Fruit fly (Drosophila melanogaster) whole organism, embryonic: ENCODE measurements around the gene CG31365.

Experiments used
- Aef1 ChIP-seq: fragments of 200-800 bp; sonication (Bioruptor generic); IDR thresholded peaks from 3 replicates; pipeline ENCODE4 v1.3.6; 2022; ENCODE audit warnings: missing biosample characterization, missing genetic modification characterization
- Antp ChIP-seq: fragments of 200-800 bp; sonication (Bioruptor generic); optimal IDR thresholded peaks from 3 replicates; lab custom pipeline; 2016; ENCODE audit warnings: missing biosample characterization, missing genetic modification characterization
- CG10366 ChIP-seq: fragments of 200-800 bp; sonication (Bioruptor generic); IDR thresholded peaks from 2 replicates; pipeline ENCODE4 v1.3.6; 2022; ENCODE audit warnings: missing biosample characterization, missing genetic modification characterization
- CG10959 ChIP-seq: fragments of 200-800 bp; sonication (Bioruptor generic); IDR thresholded peaks from 2 replicates; pipeline ENCODE4 v1.3.6; 2022; ENCODE audit warnings: missing biosample characterization, missing genetic modification characterization
- CG11247 ChIP-seq: fragments of 200-800 bp; sonication (Bioruptor generic); IDR thresholded peaks from 2 replicates; pipeline ENCODE4 v1.3.6; 2022; ENCODE audit warnings: missing biosample characterization, missing genetic modification characterization
- CG13424 ChIP-seq: fragments of 200-800 bp; sonication (Bioruptor generic); optimal IDR thresholded peaks from 2 replicates; lab custom pipeline; 2019; ENCODE audit warnings: missing biosample characterization, mild to moderate bottlenecking, missing genetic modification characterization, moderate library complexity
- CG13894 ChIP-seq: fragments of 200-800 bp; sonication (Bioruptor generic); optimal IDR thresholded peaks from 3 replicates; lab custom pipeline; 2018; ENCODE audit warnings: missing biosample characterization, mild to moderate bottlenecking, missing genetic modification characterization, moderate library complexity
- CG1603 ChIP-seq: fragments of 200-800 bp; sonication (Bioruptor generic); optimal IDR thresholded peaks from 2 replicates; lab custom pipeline; 2019; ENCODE audit warnings: missing biosample characterization, mild to moderate bottlenecking, missing genetic modification characterization, moderate library complexity
- CG1647 ChIP-seq: fragments of 200-800 bp; sonication (Bioruptor generic); optimal IDR thresholded peaks from 3 replicates; lab custom pipeline; 2016; ENCODE audit warnings: missing biosample characterization, missing genetic modification characterization
- CG16863 ChIP-seq: fragments of 200-800 bp; sonication (Bioruptor generic); optimal IDR thresholded peaks from 3 replicates; lab custom pipeline; 2016; ENCODE audit warnings: missing biosample characterization, missing genetic modification characterization
- CG32772 ChIP-seq: fragments of 200-800 bp; sonication (Bioruptor generic); IDR thresholded peaks from 2 replicates; pipeline ENCODE4 v1.3.6; 2022; ENCODE audit warnings: missing biosample characterization, missing genetic modification characterization
- CG6654 ChIP-seq: fragments of 200-800 bp; sonication (Bioruptor generic); optimal IDR thresholded peaks from 2 replicates; lab custom pipeline; 2017; ENCODE audit warnings: missing biosample characterization, mild to moderate bottlenecking, missing genetic modification characterization
- Camta ChIP-seq: fragments of 200-800 bp; sonication (Bioruptor generic); optimal IDR thresholded peaks from 2 replicates; lab custom pipeline; 2016; ENCODE audit warnings: missing biosample characterization, missing genetic modification characterization
- CoRest ChIP-seq: fragments of 200-800 bp; sonication (Bioruptor generic); optimal IDR thresholded peaks from 3 replicates; lab custom pipeline; 2018; ENCODE audit warnings: missing biosample characterization, mild to moderate bottlenecking, missing genetic modification characterization, moderate library complexity
- D19B ChIP-seq: fragments of 200-800 bp; sonication (Bioruptor generic); optimal IDR thresholded peaks from 2 replicates; lab custom pipeline; 2017; ENCODE audit warnings: missing biosample characterization, mild to moderate bottlenecking, missing genetic modification characterization
- Doc2 ChIP-seq: fragments of 200-800 bp; sonication (Bioruptor generic); IDR thresholded peaks from 2 replicates; pipeline ENCODE4 v1.3.6; 2022; ENCODE audit warnings: missing biosample characterization, missing genetic modification characterization
- Doc3 ChIP-seq: fragments of 200-800 bp; sonication (Bioruptor generic); IDR thresholded peaks from 3 replicates; pipeline ENCODE4 v1.3.6; 2022; ENCODE audit warnings: missing biosample characterization, missing genetic modification characterization; ENCODE audit not compliant: partially characterized antibody
- Dp ChIP-seq: fragments of 200-800 bp; sonication (Bioruptor generic); optimal IDR thresholded peaks from 2 replicates; lab custom pipeline; 2018; ENCODE audit warnings: missing biosample characterization, mild to moderate bottlenecking, missing genetic modification characterization, moderate library complexity
- E2f1 ChIP-seq: fragments of 200-800 bp; sonication (Bioruptor generic); IDR thresholded peaks from 2 replicates; pipeline ENCODE4 v1.3.6; 2022; ENCODE audit warnings: missing biosample characterization, missing genetic modification characterization
- ERR ChIP-seq: fragments of 200-800 bp; sonication (Bioruptor generic); optimal IDR thresholded peaks from 2 replicates; lab custom pipeline; 2016; ENCODE audit warnings: missing biosample characterization, missing genetic modification characterization
- Eip74EF ChIP-seq, 2 experiments: fragments of 200-800 bp in 1 of 2; fragments of >200 bp in 1 of 2; sonication (Bioruptor generic) in 1 of 2; optimal IDR thresholded peaks; 2 replicates each; lab custom pipeline; 2017 to 2019; ENCODE audit warnings: missing biosample characterization in 2 of 2, missing genetic modification characterization in 2 of 2, mild to moderate bottlenecking in 1 of 2, moderate library complexity in 1 of 2
- H2.0 ChIP-seq: fragments of 200-800 bp; sonication (Bioruptor generic); IDR thresholded peaks from 2 replicates; pipeline ENCODE4 v1.3.6; 2022; ENCODE audit warnings: missing biosample characterization, missing genetic modification characterization
- Hey ChIP-seq: fragments of 200-800 bp; sonication (Bioruptor generic); optimal IDR thresholded peaks from 3 replicates; lab custom pipeline; 2018; ENCODE audit warnings: missing biosample characterization, mild to moderate bottlenecking, missing genetic modification characterization
- HmgD ChIP-seq: fragments of 200-800 bp; sonication (Bioruptor generic); optimal IDR thresholded peaks from 3 replicates; lab custom pipeline; 2016; ENCODE audit warnings: missing biosample characterization, missing genetic modification characterization
- HmgZ ChIP-seq: fragments of 200-800 bp; sonication (Bioruptor generic); optimal IDR thresholded peaks from 2 replicates; lab custom pipeline; 2018; ENCODE audit warnings: missing biosample characterization, mild to moderate bottlenecking, missing genetic modification characterization
- Hmx ChIP-seq: fragments of 200-800 bp; sonication (Bioruptor generic); optimal IDR thresholded peaks from 2 replicates; lab custom pipeline; 2016; ENCODE audit warnings: missing biosample characterization, missing genetic modification characterization
- Mad ChIP-seq: fragments of 200-800 bp; sonication (Bioruptor generic); optimal IDR thresholded peaks from 2 replicates; lab custom pipeline; 2016; ENCODE audit warnings: missing biosample characterization, missing genetic modification characterization
- NfI ChIP-seq: fragments of 200-800 bp; sonication (Bioruptor generic); optimal IDR thresholded peaks from 3 replicates; lab custom pipeline; 2018; ENCODE audit warnings: missing biosample characterization, mild to moderate bottlenecking, missing genetic modification characterization, moderate library complexity
- Sin3A ChIP-seq: fragments of >200 bp; optimal IDR thresholded peaks from 2 replicates; lab custom pipeline; 2018
- Stat92E ChIP-seq, 3 experiments: fragments of >200 bp in 2 of 3; fragments of 200-800 bp in 1 of 3; sonication (Bioruptor generic) in 1 of 3; optimal IDR thresholded peaks; 2 replicates each; lab custom pipeline; 2017 to 2019; ENCODE audit warnings: missing biosample characterization in 3 of 3, missing genetic modification characterization in 3 of 3, mild to moderate bottlenecking in 1 of 3, moderate library complexity in 1 of 3
- Xrp1 ChIP-seq: fragments of 200-800 bp; sonication (Bioruptor generic); IDR thresholded peaks from 2 replicates; pipeline ENCODE4 v1.3.6; 2022; ENCODE audit warnings: missing biosample characterization, missing genetic modification characterization
- amos ChIP-seq: fragments of 200-800 bp; sonication (Bioruptor generic); IDR thresholded peaks from 2 replicates; pipeline ENCODE4 v1.3.6; 2022; ENCODE audit warnings: missing biosample characterization, missing genetic modification characterization; ENCODE audit not compliant: partially characterized antibody
- bbx ChIP-seq: fragments of 200-800 bp; sonication (Bioruptor generic); IDR thresholded peaks from 2 replicates; pipeline ENCODE4 v1.3.6; 2022; ENCODE audit warnings: missing biosample characterization, missing genetic modification characterization; ENCODE audit not compliant: partially characterized antibody
- bigmax ChIP-seq: fragments of 200-800 bp; sonication (Bioruptor generic); optimal IDR thresholded peaks from 2 replicates; lab custom pipeline; 2018; ENCODE audit warnings: missing biosample characterization, mild to moderate bottlenecking, missing genetic modification characterization
- chn ChIP-seq: fragments of 200-800 bp; sonication (Bioruptor generic); optimal IDR thresholded peaks from 2 replicates; lab custom pipeline; 2016; ENCODE audit warnings: missing biosample characterization, missing genetic modification characterization
- disco-r ChIP-seq: fragments of 200-800 bp; sonication (Bioruptor generic); optimal IDR thresholded peaks from 2 replicates; lab custom pipeline; 2016; ENCODE audit warnings: missing biosample characterization, missing genetic modification characterization
- dpn ChIP-seq, 2 experiments: fragments of 200-800 bp; sonication (Bioruptor generic); optimal IDR thresholded peaks; 3 replicates each; lab custom pipeline; 2016; ENCODE audit warnings: missing biosample characterization in 2 of 2, missing genetic modification characterization in 2 of 2
- ems ChIP-seq: fragments of 200-800 bp; sonication (Bioruptor generic); optimal IDR thresholded peaks from 3 replicates; lab custom pipeline; 2016; ENCODE audit warnings: missing biosample characterization, missing genetic modification characterization
- gem ChIP-seq: fragments of 200-800 bp; sonication (Bioruptor generic); optimal IDR thresholded peaks from 2 replicates; lab custom pipeline; 2019; ENCODE audit warnings: missing biosample characterization, mild to moderate bottlenecking, missing genetic modification characterization, moderate library complexity
- hb ChIP-seq: fragments of 200-800 bp; sonication (Bioruptor generic); IDR thresholded peaks from 3 replicates; pipeline ENCODE4 v1.3.6; 2022; ENCODE audit warnings: missing biosample characterization, missing genetic modification characterization; ENCODE audit not compliant: partially characterized antibody
- kah ChIP-seq: fragments of 200-800 bp; sonication (Bioruptor generic); optimal IDR thresholded peaks from 2 replicates; lab custom pipeline; 2018; ENCODE audit warnings: missing biosample characterization, mild to moderate bottlenecking, missing genetic modification characterization
- ken ChIP-seq: fragments of 200-800 bp; sonication (Bioruptor generic); IDR thresholded peaks from 3 replicates; pipeline ENCODE4 v1.3.6; 2022; ENCODE audit warnings: missing biosample characterization, missing genetic modification characterization
- kni ChIP-seq: fragments of 200-800 bp; sonication (Bioruptor generic); optimal IDR thresholded peaks from 3 replicates; lab custom pipeline; 2017; ENCODE audit warnings: mild to moderate bottlenecking, missing biosample characterization, missing genetic modification reagents, missing genetic modification characterization
- nmo ChIP-seq: fragments of 200-800 bp; sonication (Bioruptor generic); optimal IDR thresholded peaks from 2 replicates; lab custom pipeline; 2018; ENCODE audit warnings: missing biosample characterization, mild to moderate bottlenecking, missing genetic modification characterization, moderate library complexity
- sna ChIP-seq: fragments of 200-800 bp; sonication (Bioruptor generic); IDR thresholded peaks from 2 replicates; pipeline ENCODE4 v1.3.6; 2022; ENCODE audit warnings: missing biosample characterization, missing genetic modification characterization; ENCODE audit not compliant: partially characterized antibody
- stwl ChIP-seq: fragments of 200-800 bp; sonication (Bioruptor generic); optimal IDR thresholded peaks from 3 replicates; lab custom pipeline; 2018; ENCODE audit warnings: missing biosample characterization, mild to moderate bottlenecking, missing genetic modification characterization, moderate library complexity
- tgo ChIP-seq: fragments of 200-800 bp; sonication (Bioruptor generic); IDR thresholded peaks from 3 replicates; pipeline ENCODE4 v1.3.6; 2022; ENCODE audit warnings: missing biosample characterization, missing genetic modification characterization
- tio ChIP-seq: fragments of 200-800 bp; sonication (Bioruptor generic); optimal IDR thresholded peaks from 2 replicates; lab custom pipeline; 2017; ENCODE audit warnings: missing biosample characterization, missing genetic modification characterization, inconsistent platforms
- usp ChIP-seq: fragments of >200 bp; optimal IDR thresholded peaks from 2 replicates; lab custom pipeline; 2017; ENCODE audit warnings: missing biosample characterization, missing genetic modification characterization
- zen2 ChIP-seq: fragments of 200-800 bp; sonication (Bioruptor generic); IDR thresholded peaks from 3 replicates; pipeline ENCODE4 v1.3.6; 2022; ENCODE audit warnings: missing biosample characterization, missing genetic modification characterization; ENCODE audit not compliant: partially characterized antibody

Gene CG31365

DNA sequence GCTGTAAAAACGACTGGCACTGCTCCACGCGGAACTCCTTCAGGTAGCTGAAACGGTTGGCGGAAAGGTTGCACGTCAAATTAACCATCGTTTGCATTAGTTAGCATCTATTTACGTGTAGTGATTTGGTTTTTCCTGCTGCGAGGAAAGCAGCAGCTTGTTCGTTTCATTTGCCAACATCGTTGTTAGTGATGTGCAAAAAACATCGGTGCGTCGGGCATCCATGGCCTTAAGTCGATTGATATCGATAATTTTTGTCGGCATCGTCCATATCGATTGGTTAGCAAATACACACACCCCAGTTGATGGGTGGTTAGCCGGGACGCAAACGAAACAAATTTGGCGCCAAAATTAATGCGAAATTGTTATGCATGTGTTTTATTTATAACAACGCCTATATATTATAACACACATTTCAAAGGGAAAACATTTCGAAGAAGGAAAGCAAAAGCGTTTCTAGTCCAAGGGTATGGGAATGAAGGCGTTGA is 31.5 kb upstream of the CG31365 start, which contains the start of gene unk (continued):
- TF ChIP-seq usp = no peak
- no peak for TF ChIP-seq kah
- TF ChIP-seq Sin3A = peak; percentile 83
- TF ChIP-seq Xrp1 = 0 out of 2 replicates have a peak, but pooled peaks have one; percentile 16
- TF ChIP-seq Aef1 (GFP tag; lab: Robert Waterston, UW) = no peak
- peak; percentile 34 for TF ChIP-seq stwl (tag; lab: Kevin White, UChicago)
- TF ChIP-seq CG13424 (tag; lab: Kevin White, UChicago) = peak; percentile 17
- no peak for TF ChIP-seq gem (tag; lab: Kevin White, UChicago)
- TF ChIP-seq E2f1 (GFP tag; lab: Robert Waterston, UW) = peak; percentile 75
- no peak for TF ChIP-seq Hmx (GFP tag; lab: Kevin White, UChicago)
- peak; percentile 43 for TF ChIP-seq Antp (GFP tag; lab: Kevin White, UChicago)
- TF ChIP-seq bbx (GFP tag; lab: Robert Waterston, UW) = peak; percentile 98
- TF ChIP-seq Eip74EF (GFP tag; optimal IDR thresholded peaks at IDR 0.05; lab: Kevin White, UChicago) = no peak
- TF ChIP-seq D19B (GFP tag; lab: Kevin White, UChicago) = no peak
- TF ChIP-seq Camta (GFP tag; lab: Kevin White, UChicago) = peak; percentile 17
- TF ChIP-seq ems (GFP tag; lab: Kevin White, UChicago) = peak; percentile 24
- TF ChIP-seq ERR (GFP tag; lab: Kevin White, UChicago) = peak; percentile 55
- peak; percentile 35 for TF ChIP-seq HmgD (GFP tag; lab: Kevin White, UChicago)
- TF ChIP-seq CG32772 (GFP tag; lab: Robert Waterston, UW) = no peak
- TF ChIP-seq CG10366 (GFP tag; lab: Robert Waterston, UW) = 0 out of 2 replicates have a peak, but pooled peaks have one; percentile 10
- TF ChIP-seq dpn (GFP tag; optimal IDR thresholded peaks at IDR 0.05; lab: Kevin White, UChicago) = peak; percentile 8 to 51
- peak; percentile 97 for TF ChIP-seq sna (GFP tag; lab: Robert Waterston, UW)
- peak; percentile 30 for TF ChIP-seq chn (GFP tag; lab: Kevin White, UChicago)
- TF ChIP-seq CG10959 = no peak
- TF ChIP-seq Hey (tag; lab: Kevin White, UChicago) = no peak
- TF ChIP-seq amos (GFP tag; lab: Robert Waterston, UW) = peak; percentile 99
- TF ChIP-seq Mad (GFP tag; lab: Kevin White, UChicago) = peak; percentile 44
- TF ChIP-seq zen2 (GFP tag; lab: Robert Waterston, UW) = peak; percentile 97
- peak; percentile 96 for TF ChIP-seq hb (GFP tag; lab: Robert Waterston, UW)
- no peak for TF ChIP-seq bigmax (GFP tag; lab: Kevin White, UChicago)
- TF ChIP-seq H2.0 (GFP tag; lab: Robert Waterston, UW) = peak; percentile 14; the same call in 1 of the 2 replicates
- peak; percentile 2 for TF ChIP-seq CG13894
- no peak for TF ChIP-seq NfI (GFP tag; lab: Kevin White, UChicago)
- TF ChIP-seq CG1603 (tag; lab: Kevin White, UChicago) = peak; percentile 80
- TF ChIP-seq ken (GFP tag; lab: Robert Waterston, UW) = 0 out of 3 replicates have a peak, but pooled peaks have one; percentile 29
- TF ChIP-seq Doc3 (GFP tag; lab: Robert Waterston, UW) = peak; percentile 94
- TF ChIP-seq CG11247 (GFP tag; lab: Robert Waterston, UW) = no peak
- no peak for TF ChIP-seq kni (GFP tag; lab: Kevin White, UChicago)
- no peak for TF ChIP-seq tio
- peak; percentile 74 for TF ChIP-seq HmgZ (tag; lab: Kevin White, UChicago)
- no peak for TF ChIP-seq Doc2 (GFP tag; lab: Robert Waterston, UW)
- TF ChIP-seq CG16863 (GFP tag; lab: Kevin White, UChicago) = no peak
- TF ChIP-seq CG1647 = no peak
- TF ChIP-seq tgo (GFP tag; lab: Robert Waterston, UW) = no peak
- TF ChIP-seq CG6654 (GFP tag; lab: Kevin White, UChicago) = no peak
- TF ChIP-seq disco-r (GFP tag; lab: Kevin White, UChicago) = no peak
- TF ChIP-seq nmo (GFP tag; lab: Kevin White, UChicago) = peak; percentile 8
- TF ChIP-seq Stat92E (GFP tag; optimal IDR thresholded peaks at IDR 0.05; lab: Kevin White, UChicago) = peak in 1 of 3 experiments; percentile 39
- TF ChIP-seq CoRest = peak; percentile 51
- TF ChIP-seq Dp (GFP tag; lab: Kevin White, UChicago) = peak; percentile 89
